Worm (Caenorhabditis elegans) whole organism, young adult: Measurements from ENCODE around the gene R09F10.5.

ENCODE experiments used
- B0336.3 ChIP-seq: fragments of 200-800 bp; sonication (Bioruptor generic); IDR thresholded peaks from 2 replicates; pipeline ENCODE4 v1.3.6; 2022; ENCODE audit warnings: missing genetic modification characterization, missing compliant biosample characterization
- D2030.7 ChIP-seq: fragments of 200-800 bp; sonication (Bioruptor generic); IDR thresholded peaks from 2 replicates; pipeline ENCODE4 v1.3.6; 2022; ENCODE audit warnings: missing genetic modification reagents, missing genetic modification characterization, missing compliant biosample characterization
- K11D2.4 ChIP-seq: fragments of 200-800 bp; sonication (Bioruptor generic); IDR thresholded peaks from 2 replicates; pipeline ENCODE4 v1.3.6; 2022; ENCODE audit warnings: missing genetic modification reagents, missing genetic modification characterization, missing compliant biosample characterization
- K12H6.12 ChIP-seq: fragments of 200-800 bp; sonication (Bioruptor generic); optimal IDR thresholded peaks from 2 replicates; lab custom pipeline; 2018; ENCODE audit warnings: mild to moderate bottlenecking, missing genetic modification characterization, missing compliant biosample characterization
- T26A5.8 ChIP-seq: sonication (generic microtip); optimal IDR thresholded peaks from 2 replicates; lab custom pipeline; 2016; ENCODE audit warnings: missing genetic modification characterization, missing compliant biosample characterization
- ZK185.1 ChIP-seq: sonication (generic microtip); optimal IDR thresholded peaks from 2 replicates; lab custom pipeline; 2016; ENCODE audit warnings: mild to moderate bottlenecking, missing genetic modification characterization, missing compliant biosample characterization; ENCODE audit not compliant: poor library complexity, severe bottlenecking
- attf-5 ChIP-seq: fragments of 200-800 bp; sonication (Bioruptor generic); optimal IDR thresholded peaks from 2 replicates; lab custom pipeline; 2018; ENCODE audit warnings: mild to moderate bottlenecking, missing genetic modification characterization, missing compliant biosample characterization
- cebp-1 ChIP-seq, 2 experiments: fragments of 200-800 bp in 1 of 2; sonication (Bioruptor generic) in 1 of 2; sonication (generic microtip) in 1 of 2; IDR thresholded peaks in 1 of 2; optimal IDR thresholded peaks in 1 of 2; 2 replicates each; pipeline versions ENCODE4 v1.3.6 to Lab custom; 2017 to 2022; ENCODE audit warnings: missing compliant biosample characterization in 2 of 2, missing genetic modification characterization in 2 of 2, mild to moderate bottlenecking in 1 of 2, missing genetic modification reagents in 1 of 2, moderate library complexity in 1 of 2
- ceh-100 ChIP-seq: fragments of 200-800 bp; sonication (Bioruptor generic); IDR thresholded peaks from 2 replicates; pipeline ENCODE4 v1.3.6; 2022; ENCODE audit warnings: missing genetic modification reagents, missing genetic modification characterization, missing compliant biosample characterization
- ceh-27 ChIP-seq: fragments of 200-800 bp; sonication (Bioruptor generic); optimal IDR thresholded peaks from 2 replicates; lab custom pipeline; 2018; ENCODE audit warnings: mild to moderate bottlenecking, missing genetic modification characterization, moderate library complexity, missing compliant biosample characterization
- chd-7 ChIP-seq: sonication (generic microtip); optimal IDR thresholded peaks from 2 replicates; lab custom pipeline; 2016; ENCODE audit warnings: mild to moderate bottlenecking, missing genetic modification characterization, moderate library complexity, missing compliant biosample characterization
- die-1 ChIP-seq: sonication (generic microtip); optimal IDR thresholded peaks from 2 replicates; lab custom pipeline; 2016; ENCODE audit warnings: missing genotype, mild to moderate bottlenecking, missing genetic modification characterization, missing compliant biosample characterization
- dox-1 ChIP-seq: fragments of 200-800 bp; sonication (Bioruptor generic); IDR thresholded peaks from 2 replicates; pipeline ENCODE4 v1.3.6; 2022; ENCODE audit warnings: missing genetic modification reagents, missing genetic modification characterization, missing compliant biosample characterization
- dpl-1 ChIP-seq: fragments of 150-350 bp; optimal IDR thresholded peaks from 2 replicates; lab custom pipeline; 2014; ENCODE audit warnings: missing biosample characterization, missing genetic modification reagents, missing genetic modification characterization
- egrh-3 ChIP-seq: fragments of 200-800 bp; sonication (Bioruptor generic); IDR thresholded peaks from 2 replicates; pipeline ENCODE4 v1.3.6; 2022; ENCODE audit warnings: missing genetic modification reagents, missing genetic modification characterization, missing compliant biosample characterization
- ets-4 ChIP-seq: fragments of 200-800 bp; sonication (Bioruptor generic); optimal IDR thresholded peaks from 2 replicates; lab custom pipeline; 2018; ENCODE audit warnings: mild to moderate bottlenecking, missing genetic modification characterization, missing compliant biosample characterization
- fkh-3 ChIP-seq: sonication (generic microtip); optimal IDR thresholded peaks from 2 replicates; lab custom pipeline; 2016; ENCODE audit warnings: mild to moderate bottlenecking, missing genetic modification characterization, missing compliant biosample characterization
- gei-17 ChIP-seq: fragments of 200-800 bp; sonication (Bioruptor generic); optimal IDR thresholded peaks from 2 replicates; lab custom pipeline; 2018; ENCODE audit warnings: mild to moderate bottlenecking, missing genetic modification characterization, missing compliant biosample characterization
- hlh-26 ChIP-seq: fragments of 200-800 bp; sonication (Bioruptor generic); conservative IDR thresholded peaks from 2 replicates; pipeline ENCODE4 v1.3.6; 2022; ENCODE audit warnings: missing genetic modification reagents, missing genetic modification characterization, missing compliant biosample characterization
- hmg-1.2 ChIP-seq: fragments of 200-800 bp; sonication (Bioruptor generic); IDR thresholded peaks from 2 replicates; pipeline ENCODE4 v1.3.6; 2022; ENCODE audit warnings: missing genetic modification reagents, missing genetic modification characterization, missing compliant biosample characterization
- hrde-1 ChIP-seq: sonication (generic microtip); optimal IDR thresholded peaks from 2 replicates; lab custom pipeline; 2016; ENCODE audit warnings: missing genetic modification characterization, mild to moderate bottlenecking, missing compliant biosample characterization, moderate library complexity, missing genotype, missing genetic modification reagents, borderline replicate concordance
- let-607 ChIP-seq, 2 experiments: fragments of 200-800 bp in 1 of 2; sonication (Bioruptor generic) in 1 of 2; sonication (generic microtip) in 1 of 2; optimal IDR thresholded peaks; 2 replicates each; lab custom pipeline; 2016 to 2018; ENCODE audit warnings: mild to moderate bottlenecking in 2 of 2, missing compliant biosample characterization in 2 of 2, missing genetic modification characterization in 2 of 2, moderate library complexity in 2 of 2, missing genotype in 1 of 2
- lin-35 ChIP-seq, 3 experiments: fragments of 150-350 bp in 2 of 3; sonication (generic microtip) in 1 of 3; optimal IDR thresholded peaks; 2 replicates each; lab custom pipeline; 2014 to 2018; ENCODE audit warnings: missing biosample characterization in 3 of 3, missing genetic modification characterization in 3 of 3, missing genetic modification reagents in 3 of 3
- lin-40 ChIP-seq: sonication (generic microtip); optimal IDR thresholded peaks from 2 replicates; lab custom pipeline; 2016; ENCODE audit warnings: missing genetic modification characterization, mild to moderate bottlenecking, missing compliant biosample characterization, missing genotype, missing genetic modification reagents
- madf-8 ChIP-seq: fragments of 200-800 bp; sonication (Bioruptor generic); conservative IDR thresholded peaks from 2 replicates; pipeline ENCODE4 v1.3.6; 2022; ENCODE audit warnings: missing genetic modification reagents, missing genetic modification characterization, missing compliant biosample characterization
- mes-4 ChIP-seq: sonication (generic microtip); optimal IDR thresholded peaks from 2 replicates; lab custom pipeline; 2016; ENCODE audit warnings: missing genotype, missing genetic modification characterization, missing compliant biosample characterization
- mxl-1 ChIP-seq: sonication (generic microtip); optimal IDR thresholded peaks from 2 replicates; lab custom pipeline; 2016; ENCODE audit warnings: missing genetic modification characterization, missing compliant biosample characterization
- nfyb-1 ChIP-seq: fragments of 200-800 bp; sonication (Bioruptor generic); IDR thresholded peaks from 2 replicates; pipeline ENCODE4 v1.3.6; 2022; ENCODE audit warnings: missing genetic modification reagents, missing genetic modification characterization, missing compliant biosample characterization
- nhr-27 ChIP-seq: fragments of 200-800 bp; sonication (Bioruptor generic); optimal IDR thresholded peaks from 2 replicates; lab custom pipeline; 2018; ENCODE audit warnings: mild to moderate bottlenecking, missing genetic modification characterization, moderate library complexity, missing compliant biosample characterization
- nhr-80 ChIP-seq: sonication (generic microtip); optimal IDR thresholded peaks from 2 replicates; lab custom pipeline; 2016; ENCODE audit warnings: missing genetic modification characterization, missing compliant biosample characterization
- rcor-1 ChIP-seq: fragments of 200-800 bp; sonication (Bioruptor generic); IDR thresholded peaks from 2 replicates; pipeline ENCODE4 v1.3.6; 2022; ENCODE audit warnings: missing genetic modification reagents, missing genetic modification characterization, missing compliant biosample characterization
- sdz-38 ChIP-seq: sonication (generic microtip); optimal IDR thresholded peaks from 2 replicates; lab custom pipeline; 2016; ENCODE audit warnings: missing genotype, missing genetic modification characterization, missing compliant biosample characterization
- sea-2 ChIP-seq: fragments of 200-800 bp; sonication (Bioruptor generic); IDR thresholded peaks from 2 replicates; pipeline ENCODE4 v1.3.6; 2022; ENCODE audit warnings: missing genetic modification characterization, missing compliant biosample characterization
- snpc-4 ChIP-seq, 5 experiments: fragments of 150-350 bp in 1 of 5; sonication (generic microtip) in 4 of 5; optimal IDR thresholded peaks; 2 replicates each; lab custom pipeline; 2014 to 2018; ENCODE audit warnings: missing genetic modification characterization in 5 of 5, missing biosample characterization in 3 of 5, antibody characterized with exemption in 2 of 5, mild to moderate bottlenecking in 2 of 5, missing compliant biosample characterization in 2 of 5, missing genotype in 2 of 5, moderate library complexity in 2 of 5, missing genetic modification reagents in 1 of 5
- tbp1 ChIP-seq: fragments of 200-800 bp; sonication (Bioruptor generic); optimal IDR thresholded peaks from 2 replicates; lab custom pipeline; 2018; ENCODE audit warnings: mild to moderate bottlenecking, missing genetic modification characterization, missing compliant biosample characterization
- tbx-9 ChIP-seq: sonication (generic microtip); optimal IDR thresholded peaks from 2 replicates; lab custom pipeline; 2016; ENCODE audit warnings: borderline replicate concordance, missing genetic modification characterization, inconsistent platforms, missing compliant biosample characterization
- tlf-1 ChIP-seq: fragments of 200-800 bp; sonication (Bioruptor generic); optimal IDR thresholded peaks from 2 replicates; lab custom pipeline; 2018; ENCODE audit warnings: mild to moderate bottlenecking, missing genetic modification characterization, missing compliant biosample characterization
- unc-130 ChIP-seq: sonication (generic microtip); optimal IDR thresholded peaks from 2 replicates; lab custom pipeline; 2016; ENCODE audit warnings: missing genetic modification reagents, missing genetic modification characterization, missing compliant biosample characterization
- zfh-2 ChIP-seq: fragments of 200-800 bp; sonication (Bioruptor generic); conservative IDR thresholded peaks from 2 replicates; pipeline ENCODE4 v1.3.6; 2022; ENCODE audit warnings: missing genetic modification reagents, missing genetic modification characterization, missing compliant biosample characterization
- zim-3 ChIP-seq: sonication (generic microtip); optimal IDR thresholded peaks from 2 replicates; lab custom pipeline; 2017; ENCODE audit warnings: mild to moderate bottlenecking, missing genetic modification characterization, moderate library complexity, missing compliant biosample characterization
- ztf-22 ChIP-seq: fragments of 200-800 bp; sonication (Bioruptor generic); optimal IDR thresholded peaks from 2 replicates; lab custom pipeline; 2018; ENCODE audit warnings: mild to moderate bottlenecking, missing genetic modification characterization, moderate library complexity, missing compliant biosample characterization

The R09F10.5 gene

DNA sequence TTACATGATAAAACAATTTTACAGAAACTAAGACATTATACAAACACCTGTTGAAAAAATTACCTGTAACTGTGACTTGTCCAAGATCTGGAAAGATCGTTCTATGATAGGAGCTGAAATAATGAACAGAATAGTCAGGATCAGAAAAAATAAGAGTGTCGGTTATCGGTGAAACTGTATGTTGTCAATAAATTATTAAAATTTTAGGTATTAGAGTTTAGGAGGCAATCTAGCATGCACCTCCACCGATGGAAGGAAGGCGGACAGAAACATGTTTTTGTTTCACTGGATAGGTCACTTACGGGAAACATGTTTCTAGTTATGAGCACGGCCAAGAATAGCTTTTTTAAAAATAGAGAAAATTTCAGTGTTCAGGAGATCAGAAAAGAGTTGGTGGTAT, 7.9 kb downstream of the R09F10.5 start, which contains the start of gene ced-13 (continued):
- TF ChIP-seq egrh-3 (GFP tag; lab: Robert Waterston, UW) = no peak
- TF ChIP-seq rcor-1 (GFP tag; lab: Robert Waterston, UW) = no peak
- TF ChIP-seq gei-17 (GFP tag; lab: Kevin White, UChicago) = no peak
- no peak for TF ChIP-seq sdz-38 (tag; lab: Kevin White, UChicago)

- no peak for TF ChIP-seq tlf-1 (GFP tag; lab: Kevin White, UChicago)
- TF ChIP-seq nfyb-1 (GFP tag; lab: Robert Waterston, UW) = no peak
- TF ChIP-seq T26A5.8 = no peak
- TF ChIP-seq snpc-4 (GFP tag; optimal IDR thresholded peaks at IDR 0.05; lab: Kevin White, UChicago) = no peak
- TF ChIP-seq snpc-4 (tag; optimal IDR thresholded peaks at IDR 0.05; lab: Kevin White, UChicago) = no peak
- TF ChIP-seq K11D2.4 = no peak
- no peak for TF ChIP-seq ets-4 (GFP tag; lab: Kevin White, UChicago)
- no peak for TF ChIP-seq zim-3 (tag; lab: Kevin White, UChicago)
- TF ChIP-seq mes-4 = no peak
Measured at ce11 chrX:8297333-8297732, 10.2 kb downstream of the R09F10.5 start.

DNA sequence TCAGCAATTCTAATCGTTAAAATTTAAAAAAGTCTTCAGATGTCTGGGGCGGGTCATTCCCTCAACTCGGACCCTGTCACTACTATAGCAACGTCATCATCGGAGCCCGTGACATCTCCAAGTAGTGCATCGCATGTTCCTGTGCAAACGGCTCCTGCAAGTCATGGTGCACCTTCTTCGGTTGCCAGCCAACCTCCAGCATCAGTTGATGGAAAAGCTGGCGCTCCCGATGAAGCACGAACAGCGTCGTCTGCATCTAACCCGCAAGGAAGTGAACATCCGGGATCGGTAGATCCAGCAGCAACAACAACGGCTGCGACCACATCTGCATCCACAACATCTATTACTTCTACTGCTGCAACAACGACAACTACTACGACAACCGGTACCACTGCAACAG, 12.9 kb downstream of the R09F10.5 start, which contains the start of gene R09F10.3:
Gene R09F10.3 (plus strand): TSS at position 40 of the 400 bp plus-strand sequence.
- TF ChIP-seq zfh-2 (peak; percentile 65), mxl-1 (no peak), sea-2 (GFP tag; lab: Robert Waterston, UW) (peak; percentile 14; the same call in 1 of the 2 replicates), ceh-100 (no peak), nhr-27 (no peak), unc-130 (GFP tag; lab: Kevin White, UChicago) (no peak), tbx-9 (tag; lab: Kevin White, UChicago) (no peak), die-1 (tag; lab: Kevin White, UChicago) (no peak)

- peak in 1 of 3 experiments; percentile 28 for TF ChIP-seq lin-35 (GFP tag; optimal IDR thresholded peaks at IDR 0.05; lab: Kevin White, UChicago)
- TF ChIP-seq ZK185.1 (tag; lab: Kevin White, UChicago) = peak; percentile 48
- TF ChIP-seq B0336.3 = no peak
- TF ChIP-seq zfh-2 = peak; percentile 87
- peak; percentile 78 for TF ChIP-seq nhr-80 (tag; lab: Kevin White, UChicago)
- no peak for TF ChIP-seq snpc-4 (GFP tag; optimal IDR thresholded peaks at IDR 0.05; lab: Kevin White, UChicago)
- TF ChIP-seq snpc-4 (tag; optimal IDR thresholded peaks at IDR 0.05; lab: Kevin White, UChicago) = peak in 1 of 4 experiments; percentile 61
- no peak for TF ChIP-seq hlh-26 (GFP tag; lab: Robert Waterston, UW)
- TF ChIP-seq dpl-1 (GFP tag; lab: Kevin White, UChicago) = no peak
- TF ChIP-seq dox-1 (GFP tag; lab: Robert Waterston, UW) = peak; percentile 60; the same call in 1 of the 2 replicates
- peak; percentile 54 for TF ChIP-seq attf-5
- TF ChIP-seq K12H6.12 (tag; lab: Kevin White, UChicago) = peak; percentile 18
- no peak for TF ChIP-seq ceh-100
- peak; percentile 62 for TF ChIP-seq ceh-27 (GFP tag; lab: Kevin White, UChicago)
- no peak for TF ChIP-seq K11D2.4
- no peak for TF ChIP-seq tbp1 (GFP tag; lab: Kevin White, UChicago)
- TF ChIP-seq let-607 (tag; optimal IDR thresholded peaks at IDR 0.05; lab: Kevin White, UChicago) = peak; percentile 5 to 58
- TF ChIP-seq hmg-1.2 (GFP tag; lab: Robert Waterston, UW) = peak; percentile 33; the same call in 1 of the 2 replicates
- TF ChIP-seq gei-17 (GFP tag; lab: Kevin White, UChicago) = no peak
- TF ChIP-seq lin-40 = peak; percentile 46
- TF ChIP-seq chd-7 (tag; lab: Kevin White, UChicago) = no peak
- TF ChIP-seq D2030.7 = no peak
- no peak for TF ChIP-seq fkh-3
- no peak for TF ChIP-seq ztf-22 (GFP tag; lab: Kevin White, UChicago)
- no peak for TF ChIP-seq cebp-1 (GFP tag; IDR thresholded peaks at IDR 0.05; lab: Robert Waterston, UW)
- TF ChIP-seq cebp-1 (tag; optimal IDR thresholded peaks at IDR 0.05; lab: Kevin White, UChicago) = peak; percentile 13
- TF ChIP-seq madf-8 (GFP tag; lab: Robert Waterston, UW) = no peak
- TF ChIP-seq hrde-1 (tag; lab: Kevin White, UChicago) = no peak
Measured at ce11 chrX:8286740-8287299, 20.7 kb downstream of the R09F10.5 start, which contains the start of gene sec-16A.2. TSS of gene sec-16A.2 (plus strand) at chrX:8287249.
